8 worm cellular contexts compared by ENCODE assay signal in genomic region chrIII:4513926-4514325, ce11.
TF ChIP-seq lines count a peak whose summit lies in the region.

No protein-coding gene starts in this region.

TF ChIP-seq in whole organism, L1 larva, 84 proteins besides CTCF, POLR2A, EP300 and RAD21 (continues in another document):
- no peak for TF ChIP-seq snu-23 (GFP tag; optimal IDR thresholded peaks at IDR 0.05; lab: Kevin White, UChicago)
- TF ChIP-seq fkh-10 (GFP tag; optimal IDR thresholded peaks at IDR 0.05; lab: Kevin White, UChicago): no peak
- no peak for TF ChIP-seq pqm-1 (tag; optimal IDR thresholded peaks at IDR 0.05; lab: Kevin White, UChicago)
- TF ChIP-seq zip-4 (GFP tag; optimal IDR thresholded peaks at IDR 0.05; lab: Kevin White, UChicago): no peak
- TF ChIP-seq isw-1 (GFP tag; IDR thresholded peaks at IDR 0.05; lab: Robert Waterston, UW): peak; percentile 15; the same call in 1 of the 2 replicates
- peak in 1 of 2 experiments; percentile 30 for TF ChIP-seq lsy-2 (tag; optimal IDR thresholded peaks at IDR 0.05; lab: Kevin White, UChicago)
- TF ChIP-seq aha-1 (tag; optimal IDR thresholded peaks at IDR 0.05; lab: Kevin White, UChicago): no peak
- peak; percentile 81 for TF ChIP-seq lin-14 (GFP tag; optimal IDR thresholded peaks at IDR 0.05; lab: Kevin White, UChicago)
- TF ChIP-seq nhr-237 (tag; optimal IDR thresholded peaks at IDR 0.05; lab: Kevin White, UChicago): no peak
- no peak for TF ChIP-seq hpl-2 (GFP tag; optimal IDR thresholded peaks at IDR 0.05; lab: Kevin White, UChicago)
- peak; percentile 1 for TF ChIP-seq swsn-7 (tag; optimal IDR thresholded peaks at IDR 0.05; lab: Kevin White, UChicago)

TF ChIP-seq in whole organism, L2 larva, 48 proteins besides CTCF, POLR2A, EP300 and RAD21 (continues in another document):
- no peak for TF ChIP-seq sma-3 (GFP tag; optimal IDR thresholded peaks at IDR 0.05; lab: Kevin White, UChicago)
- TF ChIP-seq nhr-129 (tag; optimal IDR thresholded peaks at IDR 0.05; lab: Kevin White, UChicago): peak; percentile 48
- peak; percentile 31 for TF ChIP-seq unc-55 (GFP tag; optimal IDR thresholded peaks at IDR 0.05; lab: Kevin White, UChicago)
- no peak for TF ChIP-seq zag-1 (tag; optimal IDR thresholded peaks at IDR 0.05; lab: Kevin White, UChicago)
- no peak for TF ChIP-seq nhr-10 (tag; optimal IDR thresholded peaks at IDR 0.05; lab: Kevin White, UChicago)
- peak in 1 of 2 experiments; percentile 18 for TF ChIP-seq lsy-2 (tag; optimal IDR thresholded peaks at IDR 0.05; lab: Kevin White, UChicago)
- no peak for TF ChIP-seq peb-1 (tag; optimal IDR thresholded peaks at IDR 0.05; lab: Kevin White, UChicago)
- TF ChIP-seq egl-27 (tag; optimal IDR thresholded peaks at IDR 0.05; lab: Kevin White, UChicago): no peak
- TF ChIP-seq ztf-4 (tag; optimal IDR thresholded peaks at IDR 0.05; lab: Kevin White, UChicago): no peak
- no peak for TF ChIP-seq lin-13 (GFP tag; optimal IDR thresholded peaks at IDR 0.05; lab: Kevin White, UChicago)
- no peak for TF ChIP-seq R02D3.7 (tag; optimal IDR thresholded peaks at IDR 0.05; lab: Kevin White, UChicago)
- peak in 1 of 2 experiments; percentile 4 for TF ChIP-seq mdl-1 (tag; optimal IDR thresholded peaks at IDR 0.05; lab: Kevin White, UChicago)

TF ChIP-seq in whole organism, L3 larva, 47 proteins besides CTCF, POLR2A, EP300 and RAD21:
- TF ChIP-seq lin-39 (tag; optimal IDR thresholded peaks at IDR 0.05; lab: Kevin White, UChicago): peak; percentile 44
- TF ChIP-seq nhr-237 (tag; optimal IDR thresholded peaks at IDR 0.05; lab: Kevin White, UChicago): no peak
- TF ChIP-seq nfya-1 (tag; optimal IDR thresholded peaks at IDR 0.05; lab: Kevin White, UChicago; ENCODE audit: insufficient read depth): peak; percentile 53
- peak; percentile 28 for TF ChIP-seq pha-4 (tag; optimal IDR thresholded peaks at IDR 0.05; lab: Kevin White, UChicago)
- no peak for TF ChIP-seq lin-15B (tag; optimal IDR thresholded peaks at IDR 0.05; lab: Kevin White, UChicago)
- peak; percentile 49 for TF ChIP-seq hmg-11 (tag; optimal IDR thresholded peaks at IDR 0.05; lab: Kevin White, UChicago)
TF ChIP-seq in whole organism, L3 larva: peak in this region for 4.

TF ChIP-seq in whole organism, L4 larva, 104 proteins besides CTCF, POLR2A, EP300 and RAD21:
- TF ChIP-seq hlh-30 (tag; optimal IDR thresholded peaks at IDR 0.05; lab: Kevin White, UChicago; ENCODE audit: insufficient read depth): peak; percentile 42
- peak in 1 of 2 experiments; percentile 28 for TF ChIP-seq lsy-2 (tag; optimal IDR thresholded peaks at IDR 0.05; lab: Kevin White, UChicago)
- TF ChIP-seq mdl-1 (tag; optimal IDR thresholded peaks at IDR 0.05; lab: Kevin White, UChicago): peak in 1 of 2 experiments; percentile 30
- peak in 1 of 2 experiments; percentile 48 for TF ChIP-seq unc-62 (GFP tag; optimal IDR thresholded peaks at IDR 0.05 in 1 of 2; lab: Kevin White, UChicago)
- TF ChIP-seq unc-62 (tag; optimal IDR thresholded peaks at IDR 0.05; lab: Kevin White, UChicago): no peak
- no peak for TF ChIP-seq lin-13 (GFP tag; optimal IDR thresholded peaks at IDR 0.05; lab: Kevin White, UChicago)

TF ChIP-seq in whole organism, early embryonic, 17 proteins besides CTCF, POLR2A, EP300 and RAD21:
- TF ChIP-seq F13C5.2 (tag; optimal IDR thresholded peaks at IDR 0.05; lab: Kevin White, UChicago) (peak; percentile 7), hmg-4 (GFP tag; optimal IDR thresholded peaks at IDR 0.05; lab: Kevin White, UChicago) (peak; percentile 63), hmbx-1 (tag; optimal IDR thresholded peaks at IDR 0.05; lab: Kevin White, UChicago) (no peak)

TF ChIP-seq in whole organism, late embryonic, 69 proteins besides CTCF, POLR2A, EP300 and RAD21 (continues in another document):
- no peak for TF ChIP-seq ceh-2 (tag; optimal IDR thresholded peaks at IDR 0.05; lab: Kevin White, UChicago)
- no peak for TF ChIP-seq hlh-6 (tag; optimal IDR thresholded peaks at IDR 0.05; lab: Kevin White, UChicago)
- no peak for TF ChIP-seq pag-3 (tag; optimal IDR thresholded peaks at IDR 0.05; lab: Kevin White, UChicago; ENCODE audit: borderline replicate concordance)
- TF ChIP-seq ceh-22 (tag; optimal IDR thresholded peaks at IDR 0.05; lab: Kevin White, UChicago): no peak
- no peak for TF ChIP-seq pax-1 (tag; optimal IDR thresholded peaks at IDR 0.05; lab: Kevin White, UChicago)
- TF ChIP-seq ztf-16 (tag; optimal IDR thresholded peaks at IDR 0.05; lab: Kevin White, UChicago): no peak
- TF ChIP-seq Y22D7AL.16 (tag; optimal IDR thresholded peaks at IDR 0.05; lab: Kevin White, UChicago): no peak
- TF ChIP-seq hlh-30 (tag; optimal IDR thresholded peaks at IDR 0.05; lab: Kevin White, UChicago; ENCODE audit: insufficient read depth): peak; percentile 63
- TF ChIP-seq lim-6 (tag; optimal IDR thresholded peaks at IDR 0.05; lab: Kevin White, UChicago): no peak
- no peak for TF ChIP-seq T23F11.4 (GFP tag; optimal IDR thresholded peaks at IDR 0.05; lab: Kevin White, UChicago)
- peak; percentile 46 for TF ChIP-seq unc-42 (tag; optimal IDR thresholded peaks at IDR 0.05; lab: Kevin White, UChicago)
- TF ChIP-seq ceh-19 (GFP tag; optimal IDR thresholded peaks at IDR 0.05; lab: Kevin White, UChicago): no peak
- TF ChIP-seq hlh-8 (tag; optimal IDR thresholded peaks at IDR 0.05; lab: Kevin White, UChicago): no peak
- TF ChIP-seq nhr-232 (tag; optimal IDR thresholded peaks at IDR 0.05; lab: Kevin White, UChicago): no peak
- TF ChIP-seq ceh-31 (tag; optimal IDR thresholded peaks at IDR 0.05; lab: Kevin White, UChicago): peak; percentile 65
- TF ChIP-seq pqm-1 (tag; optimal IDR thresholded peaks at IDR 0.05; lab: Kevin White, UChicago): no peak
- TF ChIP-seq ceh-14 (tag; optimal IDR thresholded peaks at IDR 0.05; lab: Kevin White, UChicago): peak; percentile 0
- TF ChIP-seq pros-1 (tag; optimal IDR thresholded peaks at IDR 0.05; lab: Kevin White, UChicago): no peak
- TF ChIP-seq sdc-2 (tag; optimal IDR thresholded peaks at IDR 0.05; lab: Kevin White, UChicago): no peak

TF ChIP-seq in whole organism, midembryonic, 9 proteins besides CTCF, POLR2A, EP300 and RAD21:
- TF ChIP-seq ref-1 (GFP tag; conservative IDR thresholded peaks at IDR 0.05; lab: Robert Waterston, UW) (0 out of 2 replicates have a peak, but pooled peaks have one; percentile 41), tab-1 (GFP tag; IDR thresholded peaks at IDR 0.05; lab: Robert Waterston, UW) (0 out of 2 replicates have a peak, but pooled peaks have one; percentile 33), klf-2 (GFP tag; conservative IDR thresholded peaks at IDR 0.05; lab: Robert Waterston, UW) (no peak)

TF ChIP-seq in whole organism, mixed stage, embryonic, 35 proteins besides CTCF, POLR2A, EP300 and RAD21:
- TF ChIP-seq ces-1 (GFP tag; optimal IDR thresholded peaks at IDR 0.05; lab: Kevin White, UChicago): peak; percentile 14
- no peak for TF ChIP-seq sem-2 (GFP tag; optimal IDR thresholded peaks at IDR 0.05; lab: Kevin White, UChicago)
- TF ChIP-seq drap-1 (GFP tag; optimal IDR thresholded peaks at IDR 0.05; lab: Kevin White, UChicago): peak; percentile 23
- TF ChIP-seq zip-8 (tag; optimal IDR thresholded peaks at IDR 0.05; lab: Kevin White, UChicago): no peak
- TF ChIP-seq mls-2 (tag; optimal IDR thresholded peaks at IDR 0.05; lab: Kevin White, UChicago): peak; percentile 62
- no peak for TF ChIP-seq ceh-83 (GFP tag; optimal IDR thresholded peaks at IDR 0.05; lab: Kevin White, UChicago)
- TF ChIP-seq pha-4 (tag; optimal IDR thresholded peaks at IDR 0.05; lab: Kevin White, UChicago): peak; percentile 6
- TF ChIP-seq unc-120 (tag; optimal IDR thresholded peaks at IDR 0.05; lab: Kevin White, UChicago; ENCODE audit: poor library complexity, severe bottlenecking): peak; percentile 25
- TF ChIP-seq ceh-39 (tag; optimal IDR thresholded peaks at IDR 0.05; lab: Kevin White, UChicago): no peak
- TF ChIP-seq unc-62 (GFP tag; optimal IDR thresholded peaks at IDR 0.05; lab: Kevin White, UChicago): no peak
- TF ChIP-seq cnd-1 (tag; optimal IDR thresholded peaks at IDR 0.05; lab: Kevin White, UChicago): peak; percentile 31
- no peak for TF ChIP-seq snpc-4 (tag; optimal IDR thresholded peaks at IDR 0.05; lab: Kevin White, UChicago)
- TF ChIP-seq mep-1 (tag; optimal IDR thresholded peaks at IDR 0.05; lab: Kevin White, UChicago): no peak
TF ChIP-seq in whole organism, mixed stage, embryonic: peak in this region for 6.
